Worm (Caenorhabditis elegans): ENCODE data around the gene spe-26.
A peak's percentile ranks its signal among the peaks of the same experiment; 100 is the strongest.

The spe-26 gene

DNA sequence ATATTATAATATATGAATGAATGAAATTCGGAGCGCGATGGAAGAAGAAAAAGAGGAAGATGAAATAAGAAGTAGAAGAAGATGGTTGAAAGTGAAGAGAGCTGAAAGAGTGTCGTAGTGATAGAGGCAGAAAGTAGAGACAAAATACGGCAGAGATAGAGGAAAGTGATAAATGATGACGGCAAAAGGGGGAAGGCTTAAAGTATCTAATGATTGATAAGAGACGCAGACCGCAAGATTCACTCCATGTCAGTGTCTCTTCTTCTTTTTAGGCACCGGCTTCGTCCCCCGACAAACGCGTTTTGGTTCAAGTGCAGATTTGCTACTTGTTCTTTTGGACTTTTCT, 49.4 kb downstream of the spe-26 start (continued):
- no peak for TF ChIP-seq lin-29 (GFP tag; IDR thresholded peaks at IDR 0.05)
- TF ChIP-seq vab-7 (GFP tag; IDR thresholded peaks at IDR 0.05) = no peak
- no peak for TF ChIP-seq F10B5.3 (tag; optimal IDR thresholded peaks at IDR 0.05)
- no peak for TF ChIP-seq nhr-42 (GFP tag; IDR thresholded peaks at IDR 0.05)
- no peak for TF ChIP-seq sdz-12 (GFP tag; optimal IDR thresholded peaks at IDR 0.05)
- no peak for TF ChIP-seq lir-3 (tag; optimal IDR thresholded peaks at IDR 0.05)
- no peak for TF ChIP-seq snpc-1.2 (GFP tag; IDR thresholded peaks at IDR 0.05)
- no peak for TF ChIP-seq madf-9 (GFP tag; conservative IDR thresholded peaks at IDR 0.05)
- TF ChIP-seq mxl-3 (GFP tag; optimal IDR thresholded peaks at IDR 0.05) = peak; percentile 52
- no peak for TF ChIP-seq skn-1 (tag; optimal IDR thresholded peaks at IDR 0.05)
- peak; percentile 86 for TF ChIP-seq ceh-20 (GFP tag; IDR thresholded peaks at IDR 0.05)
- no peak for TF ChIP-seq snpc-4 (tag; optimal IDR thresholded peaks at IDR 0.05)
- no peak for TF ChIP-seq dmd-9 (GFP tag; IDR thresholded peaks at IDR 0.05)
- TF ChIP-seq egl-43 (GFP tag; IDR thresholded peaks at IDR 0.05) = 0 out of 2 replicates have a peak, but pooled peaks have one; percentile 2
- TF ChIP-seq daf-12 (tag; optimal IDR thresholded peaks at IDR 0.05) = no peak
- peak; percentile 79 for TF ChIP-seq dmd-6 (GFP tag; IDR thresholded peaks at IDR 0.05)
- no peak for TF ChIP-seq duxl-1 (tag; optimal IDR thresholded peaks at IDR 0.05; ENCODE audit: poor library complexity)
- TF ChIP-seq tag-97 (GFP tag; IDR thresholded peaks at IDR 0.05) = no peak
- no peak for TF ChIP-seq rbr-2 (tag; optimal IDR thresholded peaks at IDR 0.05)
- TF ChIP-seq Y105C5A.15 (GFP tag; IDR thresholded peaks at IDR 0.05) = no peak
- no peak for TF ChIP-seq ceh-82 (tag; optimal IDR thresholded peaks at IDR 0.05)
- no peak for TF ChIP-seq ceh-44 (GFP tag; IDR thresholded peaks at IDR 0.05)
- no peak for TF ChIP-seq daf-16 (GFP tag; optimal IDR thresholded peaks at IDR 0.05)
- TF ChIP-seq daf-16 (tag; optimal IDR thresholded peaks at IDR 0.05) = peak; percentile 52
- TF ChIP-seq ces-1 (GFP tag; optimal IDR thresholded peaks at IDR 0.05) = no peak
- peak; percentile 93 for TF ChIP-seq nhr-25 (tag; optimal IDR thresholded peaks at IDR 0.05; ENCODE audit: borderline replicate concordance, insufficient read depth)
- TF ChIP-seq dpl-1 (GFP tag; optimal IDR thresholded peaks at IDR 0.05) = no peak
- no peak for TF ChIP-seq nhr-6 (tag; optimal IDR thresholded peaks at IDR 0.05)
- peak in 1 of 2 experiments; percentile 33 for TF ChIP-seq mdl-1 (tag; optimal IDR thresholded peaks at IDR 0.05)
- TF ChIP-seq nhr-28 (tag; optimal IDR thresholded peaks at IDR 0.05) = peak; percentile 96
- TF ChIP-seq nhr-76 (tag; optimal IDR thresholded peaks at IDR 0.05) = no peak

ce11 chrIV:10341618-10342360, 49.9 kb downstream of the spe-26 start:
- TF ChIP-seq tra-1 (GFP tag; IDR thresholded peaks at IDR 0.05) (no peak), F26F4.8 (GFP tag; conservative IDR thresholded peaks at IDR 0.05) (no peak), hmg-1.1 (GFP tag; IDR thresholded peaks at IDR 0.05) (peak; percentile 36; the same call in 1 of the 2 replicates), nhr-41 (GFP tag; IDR thresholded peaks at IDR 0.05) (no peak), lin-29 (GFP tag; IDR thresholded peaks at IDR 0.05) (no peak), ceh-62 (tag; optimal IDR thresholded peaks at IDR 0.05) (no peak), lin-15B (tag; optimal IDR thresholded peaks at IDR 0.05) (no peak), aha-1 (tag) (peak; percentile 99), ces-1 (GFP tag; optimal IDR thresholded peaks at IDR 0.05) (no peak), nhr-10 (tag; optimal IDR thresholded peaks at IDR 0.05) (no peak), jun-1 (tag; optimal IDR thresholded peaks at IDR 0.05) (no peak), Y75B8A.6 (GFP tag; IDR thresholded peaks at IDR 0.05) (no peak), fos-1 (tag; optimal IDR thresholded peaks at IDR 0.05) (no peak), spr-3 (GFP tag; optimal IDR thresholded peaks at IDR 0.05) (no peak), attf-4 (tag; optimal IDR thresholded peaks at IDR 0.05) (no peak), zip-2 (tag; optimal IDR thresholded peaks at IDR 0.05) (no peak), ztf-7 (tag; optimal IDR thresholded peaks at IDR 0.05) (no peak), F49E8.2 (tag; optimal IDR thresholded peaks at IDR 0.05; ENCODE audit: borderline replicate concordance) (no peak), F44E2.7 (GFP tag; IDR thresholded peaks at IDR 0.05) (no peak), unc-62 (GFP tag; optimal IDR thresholded peaks at IDR 0.05 in 1 of 2) (peak in 1 of 2 experiments; percentile 73), unc-62 (tag; optimal IDR thresholded peaks at IDR 0.05) (no peak), aly-2 (tag; optimal IDR thresholded peaks at IDR 0.05) (no peak), mdl-1 (tag; optimal IDR thresholded peaks at IDR 0.05) (no peak), arid-1 (GFP tag; conservative IDR thresholded peaks at IDR 0.05) (no peak), ztf-11 (tag; optimal IDR thresholded peaks at IDR 0.05) (no peak)

Measured in whole organism, L4 larva.